Fruit fly (Drosophila melanogaster) whole organism, embryonic: ENCODE measurements around the gene CG16957.

ENCODE experiments used
- B-H2 ChIP-seq: fragments of 200-800 bp; sonication (Bioruptor generic); optimal IDR thresholded peaks from 2 replicates; lab custom pipeline; 2018; ENCODE audit warnings: missing biosample characterization, mild to moderate bottlenecking, missing genetic modification characterization
- CG11504 ChIP-seq: fragments of 200-800 bp; sonication (Bioruptor generic); optimal IDR thresholded peaks from 3 replicates; lab custom pipeline; 2019; ENCODE audit warnings: missing biosample characterization, mild to moderate bottlenecking, missing genetic modification characterization, moderate library complexity
- CG12104 ChIP-seq: fragments of 200-800 bp; sonication (Bioruptor generic); optimal IDR thresholded peaks from 3 replicates; lab custom pipeline; 2016; ENCODE audit warnings: missing biosample characterization, missing genetic modification characterization
- CG12219 ChIP-seq: fragments of 200-800 bp; sonication (Bioruptor generic); optimal IDR thresholded peaks from 3 replicates; lab custom pipeline; 2018; ENCODE audit warnings: missing biosample characterization, mild to moderate bottlenecking, missing genetic modification characterization
- CG1233 ChIP-seq: fragments of 200-800 bp; sonication (Bioruptor generic); optimal IDR thresholded peaks from 4 replicates; lab custom pipeline; 2018; ENCODE audit warnings: missing biosample characterization, mild to moderate bottlenecking, missing genetic modification characterization
- CG13624 ChIP-seq: fragments of 200-800 bp; sonication (Bioruptor generic); optimal IDR thresholded peaks from 2 replicates; lab custom pipeline; 2016; ENCODE audit warnings: missing biosample characterization, missing genetic modification characterization
- CG14050 ChIP-seq: fragments of 200-800 bp; sonication (Bioruptor generic); IDR thresholded peaks from 3 replicates; pipeline ENCODE4 v1.3.6; 2022; ENCODE audit warnings: missing biosample characterization, missing genetic modification characterization
- CG15011 ChIP-seq: fragments of 200-800 bp; sonication (Bioruptor generic); optimal IDR thresholded peaks from 3 replicates; lab custom pipeline; 2018; ENCODE audit warnings: missing biosample characterization, mild to moderate bottlenecking, missing genetic modification characterization
- CG15514 ChIP-seq: fragments of 200-800 bp; sonication (Bioruptor generic); optimal IDR thresholded peaks from 3 replicates; lab custom pipeline; 2017; ENCODE audit warnings: missing biosample characterization, missing genetic modification characterization, mild to moderate bottlenecking, moderate library complexity, missing genetic modification reagents
- CG17328 ChIP-seq: fragments of 200-800 bp; sonication (Bioruptor generic); IDR thresholded peaks from 2 replicates; pipeline ENCODE4 v1.3.6; 2022; ENCODE audit warnings: missing biosample characterization, missing genetic modification characterization
- CG17385 ChIP-seq: fragments of 200-800 bp; sonication (Bioruptor generic); optimal IDR thresholded peaks from 3 replicates; lab custom pipeline; 2018; ENCODE audit warnings: missing biosample characterization, mild to moderate bottlenecking, missing genetic modification characterization
- CG17912 ChIP-seq: fragments of 200-800 bp; sonication (Bioruptor generic); optimal IDR thresholded peaks from 2 replicates; lab custom pipeline; 2018; ENCODE audit warnings: missing biosample characterization, mild to moderate bottlenecking, missing genetic modification characterization
- CG18011 ChIP-seq: fragments of 200-800 bp; sonication (Bioruptor generic); optimal IDR thresholded peaks from 2 replicates; lab custom pipeline; 2017; ENCODE audit warnings: missing biosample characterization, missing genetic modification characterization, mild to moderate bottlenecking, moderate library complexity, missing genotype
- CG18619 ChIP-seq: fragments of 200-800 bp; sonication (Bioruptor generic); optimal IDR thresholded peaks from 3 replicates; lab custom pipeline; 2017; ENCODE audit warnings: missing biosample characterization, mild to moderate bottlenecking, missing genetic modification characterization
- CG7271 ChIP-seq: fragments of 200-800 bp; sonication (Bioruptor generic); optimal IDR thresholded peaks from 2 replicates; lab custom pipeline; 2018; ENCODE audit warnings: missing biosample characterization, mild to moderate bottlenecking, missing genetic modification characterization, moderate library complexity
- CG7556 ChIP-seq: fragments of 200-800 bp; sonication (Bioruptor generic); optimal IDR thresholded peaks from 2 replicates; lab custom pipeline; 2017; ENCODE audit warnings: missing biosample characterization, mild to moderate bottlenecking, missing genetic modification characterization
- CG7987 ChIP-seq: fragments of 200-800 bp; sonication (Bioruptor generic); optimal IDR thresholded peaks from 2 replicates; lab custom pipeline; 2018; ENCODE audit warnings: missing biosample characterization, mild to moderate bottlenecking, missing genetic modification characterization, moderate library complexity
- CG9215 ChIP-seq: fragments of 200-800 bp; sonication (Bioruptor generic); IDR thresholded peaks from 2 replicates; pipeline ENCODE4 v1.3.6; 2022; ENCODE audit warnings: missing biosample characterization, missing genetic modification characterization
- CG9797 ChIP-seq: fragments of 200-800 bp; sonication (Bioruptor generic); optimal IDR thresholded peaks from 3 replicates; lab custom pipeline; 2018; ENCODE audit warnings: missing biosample characterization, mild to moderate bottlenecking, missing genetic modification characterization
- CTCF ChIP-seq: fragments of 200-800 bp; sonication (Bioruptor generic); optimal IDR thresholded peaks from 2 replicates; lab custom pipeline; 2017; ENCODE audit warnings: missing biosample characterization, mild to moderate bottlenecking, missing genetic modification characterization, moderate library complexity
- D19A ChIP-seq: fragments of 200-800 bp; optimal IDR thresholded peaks from 3 replicates; lab custom pipeline; 2019; ENCODE audit warnings: missing biosample characterization, mild to moderate bottlenecking, missing genetic modification characterization, moderate library complexity
- Dek ChIP-seq: fragments of 200-800 bp; sonication (Bioruptor generic); optimal IDR thresholded peaks from 3 replicates; lab custom pipeline; 2019; ENCODE audit warnings: missing biosample characterization, mild to moderate bottlenecking, missing genetic modification characterization, moderate library complexity
- E2f1 ChIP-seq: fragments of 200-800 bp; sonication (Bioruptor generic); IDR thresholded peaks from 2 replicates; pipeline ENCODE4 v1.3.6; 2022; ENCODE audit warnings: missing biosample characterization, missing genetic modification characterization
- E2f2 ChIP-seq: fragments of 200-800 bp; sonication (Bioruptor generic); IDR thresholded peaks from 2 replicates; pipeline ENCODE4 v1.3.6; 2022; ENCODE audit warnings: missing biosample characterization, missing genetic modification characterization
- HLHmδ ChIP-seq: fragments of 200-800 bp; sonication (Bioruptor generic); optimal IDR thresholded peaks from 2 replicates; lab custom pipeline; 2018; ENCODE audit warnings: missing biosample characterization, mild to moderate bottlenecking, missing genetic modification characterization, moderate library complexity
- Hmr ChIP-seq: fragments of 200-800 bp; sonication (Bioruptor generic); optimal IDR thresholded peaks from 3 replicates; lab custom pipeline; 2017; ENCODE audit warnings: mild to moderate bottlenecking, missing biosample characterization, missing genetic modification reagents, missing genetic modification characterization
- Mes4 ChIP-seq: fragments of 200-800 bp; sonication (Bioruptor generic); optimal IDR thresholded peaks from 2 replicates; lab custom pipeline; 2016; ENCODE audit warnings: missing biosample characterization, missing genetic modification characterization
- Sox102F ChIP-seq: fragments of 200-800 bp; sonication (Bioruptor generic); optimal IDR thresholded peaks from 2 replicates; lab custom pipeline; 2018; ENCODE audit warnings: missing biosample characterization, mild to moderate bottlenecking, missing genetic modification characterization, moderate library complexity
- Tbp ChIP-seq: fragments of >200 bp; optimal IDR thresholded peaks from 2 replicates; lab custom pipeline; 2018; ENCODE audit warnings: missing biosample characterization, missing genetic modification characterization
- bigmax ChIP-seq: fragments of 200-800 bp; sonication (Bioruptor generic); optimal IDR thresholded peaks from 2 replicates; lab custom pipeline; 2018; ENCODE audit warnings: missing biosample characterization, mild to moderate bottlenecking, missing genetic modification characterization
- caup ChIP-seq: fragments of 200-800 bp; sonication (Bioruptor generic); optimal IDR thresholded peaks from 3 replicates; lab custom pipeline; 2017; ENCODE audit warnings: missing biosample characterization, mild to moderate bottlenecking, missing genetic modification characterization, moderate library complexity; ENCODE audit not compliant: severe bottlenecking
- crol ChIP-seq: fragments of 200-800 bp; sonication (Bioruptor generic); IDR thresholded peaks from 2 replicates; pipeline ENCODE4 v1.3.6; 2022; ENCODE audit warnings: missing biosample characterization, missing genetic modification characterization
- cwo ChIP-seq: fragments of 200-800 bp; sonication (Bioruptor generic); optimal IDR thresholded peaks from 3 replicates; lab custom pipeline; 2017; ENCODE audit warnings: missing biosample characterization, missing genetic modification characterization, mild to moderate bottlenecking, moderate library complexity, missing genetic modification reagents
- disco-r ChIP-seq: fragments of 200-800 bp; sonication (Bioruptor generic); optimal IDR thresholded peaks from 2 replicates; lab custom pipeline; 2016; ENCODE audit warnings: missing biosample characterization, missing genetic modification characterization
- fd3F ChIP-seq: fragments of 200-800 bp; sonication (Bioruptor generic); optimal IDR thresholded peaks from 2 replicates; lab custom pipeline; 2018; ENCODE audit warnings: missing biosample characterization, mild to moderate bottlenecking, missing genetic modification characterization, moderate library complexity
- fd64A ChIP-seq: fragments of 200-800 bp; sonication (Bioruptor generic); optimal IDR thresholded peaks from 3 replicates; lab custom pipeline; 2018; ENCODE audit warnings: missing biosample characterization, mild to moderate bottlenecking, missing genetic modification characterization
- gro ChIP-seq: fragments of 200-800 bp; sonication (Bioruptor generic); optimal IDR thresholded peaks from 2 replicates; lab custom pipeline; 2016; ENCODE audit warnings: missing biosample characterization, missing genetic modification characterization
- hb ChIP-seq: fragments of 200-800 bp; sonication (Bioruptor generic); IDR thresholded peaks from 3 replicates; pipeline ENCODE4 v1.3.6; 2022; ENCODE audit warnings: missing biosample characterization, missing genetic modification characterization; ENCODE audit not compliant: partially characterized antibody
- lov ChIP-seq, 2 experiments: fragments of 200-800 bp in 1 of 2; fragments of >200 bp in 1 of 2; sonication (Bioruptor generic) in 1 of 2; IDR thresholded peaks in 1 of 2; optimal IDR thresholded peaks in 1 of 2; 2 replicates in 1 of 2; 3 replicates in 1 of 2; pipeline versions ENCODE4 v1.3.6 to Lab custom; 2017 to 2022; ENCODE audit warnings: missing biosample characterization in 1 of 2, missing genetic modification characterization in 1 of 2
- onecut ChIP-seq: fragments of 200-800 bp; sonication (Bioruptor generic); IDR thresholded peaks from 2 replicates; pipeline ENCODE4 v1.3.6; 2022; ENCODE audit warnings: missing biosample characterization, missing genetic modification characterization
- pfk ChIP-seq: fragments of 200-800 bp; sonication (Bioruptor generic); optimal IDR thresholded peaks from 2 replicates; lab custom pipeline; 2018; ENCODE audit warnings: missing biosample characterization, mild to moderate bottlenecking, missing genetic modification characterization, moderate library complexity
- phol ChIP-seq: fragments of 200-800 bp; sonication (Bioruptor generic); optimal IDR thresholded peaks from 3 replicates; lab custom pipeline; 2018; ENCODE audit warnings: missing biosample characterization, mild to moderate bottlenecking, missing genetic modification characterization, moderate library complexity
- run ChIP-seq: fragments of 200-800 bp; sonication (Bioruptor generic); optimal IDR thresholded peaks from 3 replicates; lab custom pipeline; 2018; ENCODE audit warnings: missing biosample characterization, mild to moderate bottlenecking, missing genetic modification characterization
- sc ChIP-seq, 3 experiments: fragments of >200 bp in 2 of 3; fragments of 200-800 bp in 1 of 3; sonication (Bioruptor generic) in 1 of 3; optimal IDR thresholded peaks; 2 replicates in 2 of 3; 3 replicates in 1 of 3; lab custom pipeline; 2017; ENCODE audit warnings: mild to moderate bottlenecking in 1 of 3, missing biosample characterization in 1 of 3, missing genetic modification characterization in 1 of 3, missing genetic modification reagents in 1 of 3
- ttk ChIP-seq: fragments of 200-800 bp; sonication (Bioruptor generic); IDR thresholded peaks from 2 replicates; pipeline ENCODE4 v2.1.2; 2022; ENCODE audit warnings: missing biosample characterization, missing genetic modification characterization
- wek ChIP-seq: fragments of 200-800 bp; sonication (Bioruptor generic); optimal IDR thresholded peaks from 3 replicates; lab custom pipeline; 2018; ENCODE audit warnings: missing biosample characterization, mild to moderate bottlenecking, missing genetic modification characterization, moderate library complexity

Gene CG16957

dm6 chr2L:13414525-13415481, 18.8 kb upstream of the CG16957 start, which contains the start of the genes CG16956, CG42784 and CG43850 (continued):
- TF ChIP-seq CG7556 (GFP tag; lab: Kevin White, UChicago) (peak; percentile 48), CG14050 (GFP tag; lab: Robert Waterston, UW) (0 out of 3 replicates have a peak, but pooled peaks have one; percentile 31), gro (GFP tag; lab: Kevin White, UChicago) (peak; percentile 5), CG17912 (GFP tag; lab: Kevin White, UChicago) (peak; percentile 71), fd64A (GFP tag; lab: Kevin White, UChicago) (peak; percentile 17), HLHmδ (no peak), phol (tag; lab: Kevin White, UChicago) (no peak), CG17328 (peak; percentile 53), CG18619 (GFP tag; lab: Kevin White, UChicago) (peak; percentile 69), Dek (tag; lab: Kevin White, UChicago) (peak; percentile 42), run (tag; lab: Kevin White, UChicago) (peak; percentile 41), CG17385 (GFP tag; lab: Kevin White, UChicago) (peak; percentile 78), E2f1 (GFP tag; lab: Robert Waterston, UW) (no peak), Mes4 (GFP tag; lab: Kevin White, UChicago) (peak; percentile 23), CG1233 (GFP tag; lab: Kevin White, UChicago) (peak; percentile 69), disco-r (GFP tag; lab: Kevin White, UChicago) (peak; percentile 5), CG15011 (peak; percentile 68), CG9797 (GFP tag; lab: Kevin White, UChicago) (no peak), CG18011 (GFP tag; lab: Kevin White, UChicago) (peak; percentile 13), CG12219 (GFP tag; lab: Kevin White, UChicago) (peak; percentile 75), wek (GFP tag; lab: Kevin White, UChicago) (peak; percentile 80), CG13624 (GFP tag; lab: Kevin White, UChicago) (peak; percentile 50), fd3F (GFP tag; lab: Kevin White, UChicago) (peak; percentile 59), CG12104 (GFP tag; lab: Kevin White, UChicago) (peak; percentile 30), pfk (GFP tag; lab: Kevin White, UChicago) (peak; percentile 58), Hmr (GFP tag; lab: Kevin White, UChicago) (peak; percentile 94), crol (GFP tag; lab: Robert Waterston, UW) (peak; percentile 25; the same call in 1 of the 2 replicates), D19A (no peak), Sox102F (GFP tag; lab: Kevin White, UChicago) (peak; percentile 18), B-H2 (peak; percentile 85), CG7987 (GFP tag; lab: Kevin White, UChicago) (peak; percentile 86), sc (optimal IDR thresholded peaks at IDR 0.05; lab: Kevin White, UChicago) (no peak), sc (GFP tag; optimal IDR thresholded peaks at IDR 0.05; lab: Kevin White, UChicago) (peak; percentile 7), onecut (GFP tag; lab: Robert Waterston, UW) (peak; percentile 59), lov (optimal IDR thresholded peaks at IDR 0.05; lab: Kevin White, UChicago) (no peak), lov (GFP tag; IDR thresholded peaks at IDR 0.05; lab: Robert Waterston, UW) (peak; percentile 53; the same call in 1 of the 3 replicates), CG11504 (peak; percentile 57), CG9215 (GFP tag; lab: Robert Waterston, UW) (no peak; the same call in 1 of the 2 replicates), CTCF (GFP tag; lab: Kevin White, UChicago) (peak; percentile 7), cwo (GFP tag; lab: Kevin White, UChicago) (peak; percentile 56), CG15514 (peak; percentile 87), caup (GFP tag; lab: Kevin White, UChicago) (peak; percentile 89), Tbp (no peak), hb (GFP tag; lab: Robert Waterston, UW) (no peak), bigmax (GFP tag; lab: Kevin White, UChicago) (peak; percentile 57), CG7271 (tag; lab: Kevin White, UChicago) (peak; percentile 2), E2f2 (GFP tag; lab: Robert Waterston, UW) (no peak; the same call in 1 of the 2 replicates), ttk (peak; percentile 41; the same call in 1 of the 2 replicates)
